Worm (Caenorhabditis elegans) whole organism, young adult: ENCODE data around the gene K09E2.3.
A peak's percentile ranks its signal among the peaks of the same experiment; 100 is the strongest.

Experiments used
- C17E4.6 ChIP-seq: fragments of 200-800 bp; sonication (Bioruptor generic); IDR thresholded peaks from 2 replicates; pipeline ENCODE4 v1.3.6; 2022; ENCODE audit warnings: missing genetic modification reagents, missing genetic modification characterization, missing compliant biosample characterization
- F33H1.4 ChIP-seq: fragments of 200-800 bp; sonication (Bioruptor generic); IDR thresholded peaks from 2 replicates; pipeline ENCODE4 v1.3.6; 2022; ENCODE audit warnings: missing genetic modification reagents, missing genetic modification characterization, missing compliant biosample characterization
- F37B4.10 ChIP-seq: fragments of 200-800 bp; sonication (Bioruptor generic); IDR thresholded peaks from 2 replicates; pipeline ENCODE4 v1.3.6; 2022; ENCODE audit warnings: missing genetic modification characterization, missing compliant biosample characterization
- F39B2.1 ChIP-seq: fragments of 200-800 bp; sonication (Bioruptor generic); IDR thresholded peaks from 2 replicates; pipeline ENCODE4 v1.3.6; 2022; ENCODE audit warnings: missing genetic modification reagents, missing genetic modification characterization, missing compliant biosample characterization
- F49E8.2 ChIP-seq: sonication (generic microtip); optimal IDR thresholded peaks from 3 replicates; lab custom pipeline; 2017; ENCODE audit warnings: missing genetic modification characterization, mild to moderate bottlenecking, missing compliant biosample characterization, antibody characterized with exemption, moderate library complexity; ENCODE audit not compliant: insufficient read depth
- F52B5.7 ChIP-seq: sonication (generic microtip); optimal IDR thresholded peaks from 2 replicates; lab custom pipeline; 2016; ENCODE audit warnings: mild to moderate bottlenecking, missing genetic modification characterization, missing compliant biosample characterization
- F55B11.4 ChIP-seq: sonication (generic microtip); optimal IDR thresholded peaks from 2 replicates; lab custom pipeline; 2016; ENCODE audit warnings: missing compliant biosample characterization, missing genetic modification characterization, borderline replicate concordance; ENCODE audit not compliant: insufficient read depth
- F57A8.1 ChIP-seq: fragments of 200-800 bp; sonication (Bioruptor generic); optimal IDR thresholded peaks from 2 replicates; lab custom pipeline; 2018; ENCODE audit warnings: mild to moderate bottlenecking, missing genetic modification characterization, moderate library complexity, missing compliant biosample characterization
- F57C9.4 ChIP-seq: sonication (generic microtip); optimal IDR thresholded peaks from 2 replicates; lab custom pipeline; 2017; ENCODE audit warnings: mild to moderate bottlenecking, missing genetic modification characterization, missing compliant biosample characterization
- Y53F4B.3 ChIP-seq: fragments of 200-800 bp; sonication (Bioruptor generic); IDR thresholded peaks from 2 replicates; pipeline ENCODE4 v1.3.6; 2022; ENCODE audit warnings: missing genetic modification reagents, missing genetic modification characterization, missing compliant biosample characterization
- Y79H2A.3 ChIP-seq: fragments of 200-800 bp; sonication (Bioruptor generic); conservative IDR thresholded peaks from 2 replicates; pipeline ENCODE4 v1.3.6; 2022; ENCODE audit warnings: missing genetic modification reagents, missing genetic modification characterization, missing compliant biosample characterization
- Y95B8A.8 ChIP-seq: fragments of 200-800 bp; sonication (Bioruptor generic); IDR thresholded peaks from 2 replicates; pipeline ENCODE4 v1.3.6; 2022; ENCODE audit warnings: missing genetic modification reagents, missing genetic modification characterization, missing compliant biosample characterization
- akir-1 ChIP-seq: fragments of 200-800 bp; sonication (Bioruptor generic); optimal IDR thresholded peaks from 2 replicates; lab custom pipeline; 2018; ENCODE audit warnings: mild to moderate bottlenecking, missing genetic modification characterization, moderate library complexity, missing compliant biosample characterization
- athp-1 ChIP-seq: sonication (generic microtip); optimal IDR thresholded peaks from 2 replicates; lab custom pipeline; 2017; ENCODE audit warnings: mild to moderate bottlenecking, missing genetic modification characterization, missing compliant biosample characterization
- attf-3 ChIP-seq: fragments of 200-800 bp; sonication (Bioruptor generic); conservative IDR thresholded peaks from 2 replicates; pipeline ENCODE4 v1.3.6; 2022; ENCODE audit warnings: missing genetic modification reagents, missing genetic modification characterization, missing compliant biosample characterization
- bed-1 ChIP-seq: fragments of 200-800 bp; sonication (Bioruptor generic); IDR thresholded peaks from 2 replicates; pipeline ENCODE4 v1.3.6; 2022; ENCODE audit warnings: missing genetic modification reagents, missing genetic modification characterization, missing compliant biosample characterization
- bed-2 ChIP-seq: fragments of 200-800 bp; sonication (Bioruptor generic); IDR thresholded peaks from 2 replicates; pipeline ENCODE4 v1.3.6; 2022; ENCODE audit warnings: missing genetic modification reagents, missing genetic modification characterization, missing compliant biosample characterization
- ccch-3 ChIP-seq: fragments of 200-800 bp; sonication (Bioruptor generic); optimal IDR thresholded peaks from 2 replicates; lab custom pipeline; 2018; ENCODE audit warnings: mild to moderate bottlenecking, missing genetic modification characterization, missing compliant biosample characterization
- cebp-1 ChIP-seq, 2 experiments: fragments of 200-800 bp in 1 of 2; sonication (Bioruptor generic) in 1 of 2; sonication (generic microtip) in 1 of 2; IDR thresholded peaks in 1 of 2; optimal IDR thresholded peaks in 1 of 2; 2 replicates each; pipeline versions ENCODE4 v1.3.6 to Lab custom; 2017 to 2022; ENCODE audit warnings: missing compliant biosample characterization in 2 of 2, missing genetic modification characterization in 2 of 2, mild to moderate bottlenecking in 1 of 2, missing genetic modification reagents in 1 of 2, moderate library complexity in 1 of 2
- cebp-2 ChIP-seq: fragments of 200-800 bp; sonication (Bioruptor generic); IDR thresholded peaks from 2 replicates; pipeline ENCODE4 v1.3.6; 2022; ENCODE audit warnings: missing genetic modification characterization, missing compliant biosample characterization
- ceh-40 ChIP-seq: fragments of 200-800 bp; sonication (Bioruptor generic); IDR thresholded peaks from 2 replicates; pipeline ENCODE4 v1.3.6; 2022; ENCODE audit warnings: missing genetic modification characterization, missing compliant biosample characterization
- chd-7 ChIP-seq: sonication (generic microtip); optimal IDR thresholded peaks from 2 replicates; lab custom pipeline; 2016; ENCODE audit warnings: mild to moderate bottlenecking, missing genetic modification characterization, moderate library complexity, missing compliant biosample characterization
- dpl-1 ChIP-seq: fragments of 150-350 bp; optimal IDR thresholded peaks from 2 replicates; lab custom pipeline; 2014; ENCODE audit warnings: missing biosample characterization, missing genetic modification reagents, missing genetic modification characterization
- efl-1 ChIP-seq: fragments of 150-350 bp; optimal IDR thresholded peaks from 2 replicates; lab custom pipeline; 2014; ENCODE audit warnings: missing biosample characterization, missing genetic modification reagents, missing genetic modification characterization
- egl-44 ChIP-seq: fragments of 200-800 bp; sonication (Bioruptor generic); IDR thresholded peaks from 2 replicates; pipeline ENCODE4 v1.3.6; 2022; ENCODE audit warnings: missing genetic modification reagents, missing genetic modification characterization, missing compliant biosample characterization
- egrh-3 ChIP-seq: fragments of 200-800 bp; sonication (Bioruptor generic); IDR thresholded peaks from 2 replicates; pipeline ENCODE4 v1.3.6; 2022; ENCODE audit warnings: missing genetic modification reagents, missing genetic modification characterization, missing compliant biosample characterization
- ekl-4 ChIP-seq: fragments of 200-800 bp; sonication (Bioruptor generic); IDR thresholded peaks from 2 replicates; pipeline ENCODE4 v1.3.6; 2022; ENCODE audit warnings: missing genetic modification reagents, missing genetic modification characterization, missing compliant biosample characterization
- fkh-3 ChIP-seq: sonication (generic microtip); optimal IDR thresholded peaks from 2 replicates; lab custom pipeline; 2016; ENCODE audit warnings: mild to moderate bottlenecking, missing genetic modification characterization, missing compliant biosample characterization
- hlh-12 ChIP-seq: sonication (generic microtip); optimal IDR thresholded peaks from 2 replicates; lab custom pipeline; 2016; ENCODE audit warnings: missing genetic modification characterization, missing compliant biosample characterization
- hrde-1 ChIP-seq: sonication (generic microtip); optimal IDR thresholded peaks from 2 replicates; lab custom pipeline; 2016; ENCODE audit warnings: missing genetic modification characterization, mild to moderate bottlenecking, missing compliant biosample characterization, moderate library complexity, missing genotype, missing genetic modification reagents, borderline replicate concordance
- hsf-1 ChIP-seq: fragments of 200-800 bp; sonication (Bioruptor generic); IDR thresholded peaks from 2 replicates; pipeline ENCODE4 v1.3.6; 2022; ENCODE audit warnings: missing genetic modification reagents, missing genetic modification characterization, missing compliant biosample characterization
- let-607 ChIP-seq, 2 experiments: fragments of 200-800 bp in 1 of 2; sonication (Bioruptor generic) in 1 of 2; sonication (generic microtip) in 1 of 2; optimal IDR thresholded peaks; 2 replicates each; lab custom pipeline; 2016 to 2018; ENCODE audit warnings: mild to moderate bottlenecking in 2 of 2, missing compliant biosample characterization in 2 of 2, missing genetic modification characterization in 2 of 2, moderate library complexity in 2 of 2, missing genotype in 1 of 2
- lin-26 ChIP-seq: fragments of 200-800 bp; sonication (Bioruptor generic); IDR thresholded peaks from 2 replicates; pipeline ENCODE4 v1.3.6; 2022; ENCODE audit warnings: missing genetic modification reagents, missing genetic modification characterization, missing compliant biosample characterization
- madf-3 ChIP-seq: fragments of 200-800 bp; sonication (Bioruptor generic); IDR thresholded peaks from 2 replicates; pipeline ENCODE4 v1.3.6; 2022; ENCODE audit warnings: missing genetic modification reagents, missing genetic modification characterization, missing compliant biosample characterization
- madf-8 ChIP-seq: fragments of 200-800 bp; sonication (Bioruptor generic); conservative IDR thresholded peaks from 2 replicates; pipeline ENCODE4 v1.3.6; 2022; ENCODE audit warnings: missing genetic modification reagents, missing genetic modification characterization, missing compliant biosample characterization
- mcd-1 ChIP-seq: fragments of 200-800 bp; sonication (Bioruptor generic); IDR thresholded peaks from 2 replicates; pipeline ENCODE4 v1.3.6; 2022; ENCODE audit warnings: missing genetic modification reagents, missing genetic modification characterization, missing compliant biosample characterization
- nfyb-1 ChIP-seq: fragments of 200-800 bp; sonication (Bioruptor generic); IDR thresholded peaks from 2 replicates; pipeline ENCODE4 v1.3.6; 2022; ENCODE audit warnings: missing genetic modification reagents, missing genetic modification characterization, missing compliant biosample characterization
- rcor-1 ChIP-seq: fragments of 200-800 bp; sonication (Bioruptor generic); IDR thresholded peaks from 2 replicates; pipeline ENCODE4 v1.3.6; 2022; ENCODE audit warnings: missing genetic modification reagents, missing genetic modification characterization, missing compliant biosample characterization
- rec-8 ChIP-seq, 2 experiments: sonication (generic microtip); optimal IDR thresholded peaks; 2 replicates each; lab custom pipeline; 2016; ENCODE audit warnings: mild to moderate bottlenecking in 2 of 2, missing genetic modification characterization in 2 of 2, missing genetic modification reagents in 2 of 2, missing genotype in 2 of 2, missing biosample characterization in 1 of 2, missing compliant biosample characterization in 1 of 2, moderate library complexity in 1 of 2
- sdz-38 ChIP-seq: sonication (generic microtip); optimal IDR thresholded peaks from 2 replicates; lab custom pipeline; 2016; ENCODE audit warnings: missing genotype, missing genetic modification characterization, missing compliant biosample characterization
- sea-2 ChIP-seq: fragments of 200-800 bp; sonication (Bioruptor generic); IDR thresholded peaks from 2 replicates; pipeline ENCODE4 v1.3.6; 2022; ENCODE audit warnings: missing genetic modification characterization, missing compliant biosample characterization
- snpc-1.1 ChIP-seq: sonication (generic microtip); optimal IDR thresholded peaks from 2 replicates; lab custom pipeline; 2017; ENCODE audit warnings: missing genetic modification characterization, mild to moderate bottlenecking, missing compliant biosample characterization, antibody characterized with exemption, moderate library complexity, missing genotype, missing genetic modification reagents; ENCODE audit not compliant: insufficient read depth
- snpc-1.3 ChIP-seq: sonication (generic microtip); optimal IDR thresholded peaks from 2 replicates; lab custom pipeline; 2017; ENCODE audit warnings: missing genetic modification characterization, mild to moderate bottlenecking, missing compliant biosample characterization, antibody characterized with exemption, moderate library complexity, missing genotype, missing genetic modification reagents; ENCODE audit not compliant: insufficient read depth
- sptf-2 ChIP-seq: fragments of 200-800 bp; sonication (Bioruptor generic); optimal IDR thresholded peaks from 2 replicates; lab custom pipeline; 2018; ENCODE audit warnings: mild to moderate bottlenecking, missing genetic modification characterization, missing compliant biosample characterization
- tbx-9 ChIP-seq: sonication (generic microtip); optimal IDR thresholded peaks from 2 replicates; lab custom pipeline; 2016; ENCODE audit warnings: borderline replicate concordance, missing genetic modification characterization, inconsistent platforms, missing compliant biosample characterization
- ztf-18 ChIP-seq: sonication (generic microtip); optimal IDR thresholded peaks from 2 replicates; lab custom pipeline; 2016; ENCODE audit warnings: missing genotype, mild to moderate bottlenecking, missing genetic modification characterization, missing compliant biosample characterization
- ztf-25 ChIP-seq: fragments of 200-800 bp; sonication (Bioruptor generic); IDR thresholded peaks from 2 replicates; pipeline ENCODE4 v1.3.6; 2022; ENCODE audit warnings: missing genetic modification reagents, missing genetic modification characterization, missing compliant biosample characterization

Gene K09E2.3

ce11 chrX:8650535-8650934 lies 22.3 kb upstream of the K09E2.3 start (continued):
- TF ChIP-seq rec-8 (tag; optimal IDR thresholded peaks at IDR 0.05; lab: Kevin White, UChicago) (peak; percentile 36 to 48), sea-2 (no peak), ceh-40 (GFP tag; lab: Robert Waterston, UW) (0 out of 2 replicates have a peak, but pooled peaks have one; percentile 32), bed-2 (GFP tag; lab: Robert Waterston, UW) (no peak), lin-26 (GFP tag; lab: Robert Waterston, UW) (peak; percentile 88), Y95B8A.8 (GFP tag; lab: Robert Waterston, UW) (no peak), efl-1 (GFP tag; lab: Kevin White, UChicago) (peak; percentile 13), egrh-3 (GFP tag; lab: Robert Waterston, UW) (no peak), nfyb-1 (peak; percentile 68; the same call in 1 of the 2 replicates), cebp-1 (GFP tag; IDR thresholded peaks at IDR 0.05; lab: Robert Waterston, UW) (no peak), cebp-1 (tag; optimal IDR thresholded peaks at IDR 0.05; lab: Kevin White, UChicago) (no peak), rcor-1 (GFP tag; lab: Robert Waterston, UW) (peak; percentile 66), madf-8 (GFP tag; lab: Robert Waterston, UW) (no peak), tbx-9 (tag; lab: Kevin White, UChicago) (no peak), ekl-4 (GFP tag; lab: Robert Waterston, UW) (no peak), F57A8.1 (GFP tag; lab: Kevin White, UChicago) (no peak), mcd-1 (GFP tag; lab: Robert Waterston, UW) (no peak), attf-3 (GFP tag; lab: Robert Waterston, UW) (no peak), F49E8.2 (tag; lab: Kevin White, UChicago) (no peak), F52B5.7 (no peak), ztf-25 (peak; percentile 79; the same call in 1 of the 2 replicates), C17E4.6 (GFP tag; lab: Robert Waterston, UW) (no peak), dpl-1 (GFP tag; lab: Kevin White, UChicago) (no peak), ztf-18 (tag; lab: Kevin White, UChicago) (peak; percentile 54), ccch-3 (GFP tag; lab: Kevin White, UChicago) (no peak), sptf-2 (no peak), F55B11.4 (tag; lab: Kevin White, UChicago) (no peak), F39B2.1 (GFP tag; lab: Robert Waterston, UW) (no peak), F37B4.10 (GFP tag; lab: Robert Waterston, UW) (no peak), cebp-2 (0 out of 2 replicates have a peak, but pooled peaks have one; percentile 52), Y53F4B.3 (GFP tag; lab: Robert Waterston, UW) (no peak), athp-1 (peak; percentile 58), egl-44 (GFP tag; lab: Robert Waterston, UW) (0 out of 2 replicates have a peak, but pooled peaks have one; percentile 55), bed-1 (GFP tag; lab: Robert Waterston, UW) (no peak), hlh-12 (peak; percentile 17), snpc-1.3 (peak; percentile 72), akir-1 (GFP tag; lab: Kevin White, UChicago) (no peak), chd-7 (tag; lab: Kevin White, UChicago) (peak; percentile 24), Y79H2A.3 (GFP tag; lab: Robert Waterston, UW) (no peak), F33H1.4 (GFP tag; lab: Robert Waterston, UW) (no peak), hsf-1 (no peak), fkh-3 (tag; lab: Kevin White, UChicago) (no peak), F57C9.4 (tag; lab: Kevin White, UChicago) (no peak), hrde-1 (tag; lab: Kevin White, UChicago) (peak; percentile 51), snpc-1.1 (tag; lab: Kevin White, UChicago) (no peak), let-607 (tag; optimal IDR thresholded peaks at IDR 0.05; lab: Kevin White, UChicago) (peak; percentile 38 to 51), madf-3 (GFP tag; lab: Robert Waterston, UW) (no peak), sdz-38 (no peak)
